In the genomic region with DNA sequence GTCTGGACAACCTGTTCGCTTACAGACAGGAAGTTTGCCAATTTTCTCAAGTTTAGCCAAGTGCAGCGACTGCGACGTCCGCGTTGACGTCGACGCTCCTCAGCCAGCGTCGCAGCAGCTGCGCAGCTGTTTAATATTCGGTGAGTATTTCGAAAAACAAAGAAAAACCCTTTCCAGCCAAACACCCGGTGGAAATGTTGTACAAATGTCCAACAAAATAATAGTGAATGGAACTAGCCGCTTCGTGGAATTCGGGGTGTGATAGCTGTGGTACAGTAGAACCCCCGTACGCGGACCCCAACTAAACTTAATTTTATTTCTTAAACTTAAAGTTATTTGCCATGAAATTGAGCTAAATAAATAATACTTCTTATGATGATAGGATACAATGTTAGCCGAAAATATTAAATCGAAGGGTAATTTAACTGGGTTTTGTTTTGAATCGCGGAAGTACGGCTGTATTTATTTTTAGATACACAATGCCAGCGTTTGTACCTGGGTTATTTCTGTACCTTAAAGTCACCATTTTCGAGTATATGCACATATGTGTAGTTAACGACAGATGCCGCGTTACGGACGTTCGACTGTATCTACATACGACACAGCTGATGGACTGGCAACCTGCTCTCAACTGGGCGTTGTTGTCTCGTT, we compare ENCODE assay signal across 1 fruit fly cellular context.
A peak's percentile ranks its signal among the peaks of the same experiment; 100 is the strongest.
TF ChIP-seq lines count a peak whose summit lies in the region.

No protein-coding gene starts in this region.

TF ChIP-seq in whole organism, embryonic, 481 proteins besides CTCF, POLR2A, EP300 and RAD21 (continued from another document and continues in another):
- TF ChIP-seq fd3F (GFP tag; optimal IDR thresholded peaks at IDR 0.05; lab: Kevin White, UChicago): peak; percentile 32
- TF ChIP-seq Six4 (GFP tag; optimal IDR thresholded peaks at IDR 0.05; lab: Kevin White, UChicago): peak; percentile 9
- TF ChIP-seq vvl (GFP tag; IDR thresholded peaks at IDR 0.05; lab: Robert Waterston, UW): peak; percentile 66
- TF ChIP-seq Neu2 (GFP tag; optimal IDR thresholded peaks at IDR 0.05; lab: Kevin White, UChicago; ENCODE audit: borderline replicate concordance): no peak
- no peak for TF ChIP-seq toy (GFP tag; IDR thresholded peaks at IDR 0.05; lab: Robert Waterston, UW)
- TF ChIP-seq HmgD (GFP tag; optimal IDR thresholded peaks at IDR 0.05; lab: Kevin White, UChicago): no peak
- no peak for TF ChIP-seq yki (optimal IDR thresholded peaks at IDR 0.05; lab: Kevin White, UChicago)
- TF ChIP-seq C15 (GFP tag; IDR thresholded peaks at IDR 0.05; lab: Robert Waterston, UW): no peak
- peak; percentile 68 for TF ChIP-seq CG5180 (GFP tag; optimal IDR thresholded peaks at IDR 0.05; lab: Kevin White, UChicago)
- no peak for TF ChIP-seq pzg (GFP tag; optimal IDR thresholded peaks at IDR 0.05; lab: Kevin White, UChicago)
- peak; percentile 35 for TF ChIP-seq maf-S (GFP tag; optimal IDR thresholded peaks at IDR 0.05; lab: Kevin White, UChicago)
- peak; percentile 67 for TF ChIP-seq Drgx (GFP tag; IDR thresholded peaks at IDR 0.05; lab: Robert Waterston, UW)
- TF ChIP-seq CG12071 (GFP tag; optimal IDR thresholded peaks at IDR 0.05; lab: Kevin White, UChicago): peak; percentile 30
- TF ChIP-seq ken (GFP tag; IDR thresholded peaks at IDR 0.05; lab: Robert Waterston, UW): peak; percentile 51; the same call in 1 of the 3 replicates
- TF ChIP-seq Fer2 (tag; optimal IDR thresholded peaks at IDR 0.05; lab: Kevin White, UChicago): peak; percentile 30
- no peak for TF ChIP-seq disco-r (GFP tag; optimal IDR thresholded peaks at IDR 0.05; lab: Kevin White, UChicago)
- TF ChIP-seq Meics (GFP tag; optimal IDR thresholded peaks at IDR 0.05; lab: Kevin White, UChicago): peak; percentile 83
- peak; percentile 47; the same call in 1 of the 2 replicates for TF ChIP-seq bowl (GFP tag; IDR thresholded peaks at IDR 0.05; lab: Robert Waterston, UW)
- peak; percentile 80 for TF ChIP-seq CG10209 (GFP tag; optimal IDR thresholded peaks at IDR 0.05; lab: Kevin White, UChicago)
- TF ChIP-seq grn (GFP tag; optimal IDR thresholded peaks at IDR 0.05; lab: Kevin White, UChicago): no peak
- TF ChIP-seq z (GFP tag; IDR thresholded peaks at IDR 0.05; lab: Robert Waterston, UW): no peak
- TF ChIP-seq HLH54F (GFP tag; optimal IDR thresholded peaks at IDR 0.05; lab: Kevin White, UChicago): peak; percentile 45
- TF ChIP-seq CG4424 (GFP tag; optimal IDR thresholded peaks at IDR 0.05; lab: Kevin White, UChicago): peak; percentile 76
- peak; percentile 25; the same call in 1 of the 2 replicates for TF ChIP-seq ssp (GFP tag; IDR thresholded peaks at IDR 0.05; lab: Robert Waterston, UW)
- TF ChIP-seq Hr3 (GFP tag; optimal IDR thresholded peaks at IDR 0.05; lab: Kevin White, UChicago): peak; percentile 69
- TF ChIP-seq Kr (GFP tag; optimal IDR thresholded peaks at IDR 0.05; lab: Kevin White, UChicago): peak; percentile 29
- TF ChIP-seq CG1529 (GFP tag; optimal IDR thresholded peaks at IDR 0.05; lab: Kevin White, UChicago): peak; percentile 62
- peak; percentile 62; the same call in 2 of the 3 replicates for TF ChIP-seq Dbx (GFP tag; IDR thresholded peaks at IDR 0.05; lab: Robert Waterston, UW)
- TF ChIP-seq vfl (GFP tag; optimal IDR thresholded peaks at IDR 0.05; lab: Kevin White, UChicago): no peak
- TF ChIP-seq CG16813 (GFP tag; IDR thresholded peaks at IDR 0.05; lab: Robert Waterston, UW; ENCODE audit: partially characterized antibody): no peak
- TF ChIP-seq HLHmδ (GFP tag; optimal IDR thresholded peaks at IDR 0.05; lab: Kevin White, UChicago): no peak
- no peak for TF ChIP-seq CG7963 (GFP tag; IDR thresholded peaks at IDR 0.05; lab: Robert Waterston, UW; ENCODE audit: partially characterized antibody)
- no peak for TF ChIP-seq Elba2 (GFP tag; optimal IDR thresholded peaks at IDR 0.05; lab: Kevin White, UChicago)
- no peak; the same call in 2 of the 3 replicates for TF ChIP-seq CG14050 (GFP tag; IDR thresholded peaks at IDR 0.05; lab: Robert Waterston, UW)
- no peak; the same call in 1 of the 2 replicates for TF ChIP-seq Lim3 (GFP tag; IDR thresholded peaks at IDR 0.05; lab: Robert Waterston, UW)
- 0 out of 2 replicates have a peak, but pooled peaks have one; percentile 37 for TF ChIP-seq CG7372 (GFP tag; IDR thresholded peaks at IDR 0.05; lab: Robert Waterston, UW)
- TF ChIP-seq CG42726 (GFP tag; IDR thresholded peaks at IDR 0.05; lab: Robert Waterston, UW; ENCODE audit: partially characterized antibody): no peak
- peak; percentile 81 for TF ChIP-seq CG12391 (tag; optimal IDR thresholded peaks at IDR 0.05; lab: Kevin White, UChicago)
- peak; percentile 39; the same call in 1 of the 3 replicates for TF ChIP-seq CG11456 (GFP tag; IDR thresholded peaks at IDR 0.05; lab: Robert Waterston, UW)
- peak; percentile 78 for TF ChIP-seq CG31441 (GFP tag; IDR thresholded peaks at IDR 0.05; lab: Robert Waterston, UW)
- peak; percentile 66 for TF ChIP-seq CG10147 (GFP tag; optimal IDR thresholded peaks at IDR 0.05; lab: Kevin White, UChicago)
- TF ChIP-seq CG3726 (GFP tag; IDR thresholded peaks at IDR 0.05; lab: Robert Waterston, UW): no peak
- TF ChIP-seq Lhr (GFP tag; optimal IDR thresholded peaks at IDR 0.05; lab: Kevin White, UChicago): peak; percentile 37
- TF ChIP-seq CG10959 (GFP tag; IDR thresholded peaks at IDR 0.05; lab: Robert Waterston, UW): no peak
- peak; percentile 73 for TF ChIP-seq CG15011 (GFP tag; optimal IDR thresholded peaks at IDR 0.05; lab: Kevin White, UChicago)
- TF ChIP-seq CG1603 (tag; optimal IDR thresholded peaks at IDR 0.05; lab: Kevin White, UChicago): peak; percentile 54
- TF ChIP-seq Side (GFP tag; optimal IDR thresholded peaks at IDR 0.05; lab: Kevin White, UChicago): peak; percentile 60
- peak; percentile 58 for TF ChIP-seq CG14441 (GFP tag; IDR thresholded peaks at IDR 0.05; lab: Robert Waterston, UW)
- peak; percentile 81 for TF ChIP-seq Xrp1 (GFP tag; IDR thresholded peaks at IDR 0.05; lab: Robert Waterston, UW)
- peak; percentile 41 for TF ChIP-seq oc (tag; optimal IDR thresholded peaks at IDR 0.05; lab: Kevin White, UChicago)
- peak in 1 of 2 experiments; percentile 26 for TF ChIP-seq insv (GFP tag; optimal IDR thresholded peaks at IDR 0.05; lab: Kevin White, UChicago)
- peak; percentile 38; the same call in 1 of the 2 replicates for TF ChIP-seq CG14667 (GFP tag; IDR thresholded peaks at IDR 0.05; lab: Robert Waterston, UW)
- peak; percentile 64 for TF ChIP-seq CG1647 (GFP tag; optimal IDR thresholded peaks at IDR 0.05; lab: Kevin White, UChicago)
- TF ChIP-seq Taf1 (GFP tag; IDR thresholded peaks at IDR 0.05; lab: Robert Waterston, UW): 0 out of 2 replicates have a peak, but pooled peaks have one; percentile 18
- peak; percentile 41; the same call in 1 of the 2 replicates for TF ChIP-seq CG32767 (GFP tag; IDR thresholded peaks at IDR 0.05; lab: Robert Waterston, UW)
- peak; percentile 54; the same call in 1 of the 2 replicates for TF ChIP-seq CG4404 (GFP tag; IDR thresholded peaks at IDR 0.05; lab: Robert Waterston, UW)
- TF ChIP-seq ato (GFP tag; IDR thresholded peaks at IDR 0.05; lab: Robert Waterston, UW; ENCODE audit: partially characterized antibody): no peak
- TF ChIP-seq Stat92E (GFP tag; optimal IDR thresholded peaks at IDR 0.05; lab: Kevin White, UChicago): peak in 1 of 3 experiments; percentile 89
- peak; percentile 39; the same call in 1 of the 2 replicates for TF ChIP-seq onecut (GFP tag; IDR thresholded peaks at IDR 0.05; lab: Robert Waterston, UW)
- TF ChIP-seq Eip74EF (GFP tag; optimal IDR thresholded peaks at IDR 0.05; lab: Kevin White, UChicago): peak in 1 of 2 experiments; percentile 80
- peak; percentile 24 for TF ChIP-seq CG3995 (GFP tag; optimal IDR thresholded peaks at IDR 0.05; lab: Kevin White, UChicago)
- no peak for TF ChIP-seq MTF-1 (GFP tag; optimal IDR thresholded peaks at IDR 0.05; lab: Kevin White, UChicago; ENCODE audit: borderline replicate concordance)
- peak; percentile 55; the same call in 1 of the 2 replicates for TF ChIP-seq CG32772 (GFP tag; IDR thresholded peaks at IDR 0.05; lab: Robert Waterston, UW)
- no peak for TF ChIP-seq CG11560 (tag; IDR thresholded peaks at IDR 0.05; lab: Robert Waterston, UW)
- TF ChIP-seq croc (GFP tag; conservative IDR thresholded peaks at IDR 0.05; lab: Robert Waterston, UW): peak; percentile 67
- no peak for TF ChIP-seq p53 (GFP tag; optimal IDR thresholded peaks at IDR 0.05; lab: Kevin White, UChicago)
- peak; percentile 45 for TF ChIP-seq CG5245 (GFP tag; optimal IDR thresholded peaks at IDR 0.05; lab: Kevin White, UChicago)
- TF ChIP-seq Med (GFP tag; lab: Kevin White, UChicago): peak; percentile 90
- peak; percentile 5 for TF ChIP-seq fd64A (GFP tag; optimal IDR thresholded peaks at IDR 0.05; lab: Kevin White, UChicago)
- peak; percentile 54 for TF ChIP-seq NfI (GFP tag; optimal IDR thresholded peaks at IDR 0.05; lab: Kevin White, UChicago)
- TF ChIP-seq cg (GFP tag; optimal IDR thresholded peaks at IDR 0.05; lab: Kevin White, UChicago): no peak
- TF ChIP-seq Nf-YB (GFP tag; optimal IDR thresholded peaks at IDR 0.05; lab: Kevin White, UChicago): peak; percentile 62
- no peak for TF ChIP-seq CG17802 (tag; optimal IDR thresholded peaks at IDR 0.05; lab: Kevin White, UChicago)
- TF ChIP-seq CG10267 (tag; optimal IDR thresholded peaks at IDR 0.05; lab: Kevin White, UChicago): peak; percentile 71
- TF ChIP-seq NC2α (GFP tag; optimal IDR thresholded peaks at IDR 0.05; lab: Kevin White, UChicago): peak; percentile 38
- peak; percentile 75 for TF ChIP-seq PHDP (tag; optimal IDR thresholded peaks at IDR 0.05; lab: Kevin White, UChicago)
- peak; percentile 53 for TF ChIP-seq ttk (GFP tag; IDR thresholded peaks at IDR 0.05; lab: Robert Waterston, UW)
- peak; percentile 0 for TF ChIP-seq CG4617 (GFP tag; optimal IDR thresholded peaks at IDR 0.05; lab: Kevin White, UChicago; ENCODE audit: borderline replicate concordance)
- peak; percentile 48 for TF ChIP-seq CG2202 (tag; optimal IDR thresholded peaks at IDR 0.05; lab: Kevin White, UChicago)
- no peak for TF ChIP-seq tna (GFP tag; IDR thresholded peaks at IDR 0.05; lab: Robert Waterston, UW; ENCODE audit: partially characterized antibody)
- peak; percentile 31 for TF ChIP-seq CG12744 (GFP tag; optimal IDR thresholded peaks at IDR 0.05; lab: Kevin White, UChicago)
- peak; percentile 11 for TF ChIP-seq Mes4 (GFP tag; optimal IDR thresholded peaks at IDR 0.05; lab: Kevin White, UChicago)
- no peak for TF ChIP-seq fu2 (GFP tag; optimal IDR thresholded peaks at IDR 0.05; lab: Kevin White, UChicago)
- TF ChIP-seq Vsx1 (GFP tag; optimal IDR thresholded peaks at IDR 0.05; lab: Kevin White, UChicago): peak; percentile 15
- no peak for TF ChIP-seq CG7745 (tag; optimal IDR thresholded peaks at IDR 0.05; lab: Kevin White, UChicago)
- peak; percentile 80 for TF ChIP-seq Fer1 (GFP tag; optimal IDR thresholded peaks at IDR 0.05; lab: Kevin White, UChicago)
- TF ChIP-seq nau (GFP tag; optimal IDR thresholded peaks at IDR 0.05; lab: Kevin White, UChicago): peak; percentile 54
- TF ChIP-seq YL-1 (GFP tag; optimal IDR thresholded peaks at IDR 0.05; lab: Kevin White, UChicago): no peak
- TF ChIP-seq kay (GFP tag; optimal IDR thresholded peaks at IDR 0.05; lab: Kevin White, UChicago): peak; percentile 68
- peak; percentile 77 for TF ChIP-seq Hmr (GFP tag; optimal IDR thresholded peaks at IDR 0.05; lab: Kevin White, UChicago)
- peak; percentile 69 for TF ChIP-seq Ets65A (GFP tag; lab: Kevin White, UChicago)
- TF ChIP-seq Myb (GFP tag; optimal IDR thresholded peaks at IDR 0.05; lab: Kevin White, UChicago): peak; percentile 7
- TF ChIP-seq dpn (GFP tag; optimal IDR thresholded peaks at IDR 0.05; lab: Kevin White, UChicago): peak; percentile 76 to 78
- no peak for TF ChIP-seq jigr1 (GFP tag; IDR thresholded peaks at IDR 0.05; lab: Robert Waterston, UW)
- TF ChIP-seq gce (GFP tag; IDR thresholded peaks at IDR 0.05; lab: Robert Waterston, UW): 0 out of 3 replicates have a peak, but pooled peaks have one; percentile 32
- TF ChIP-seq CG2712 (tag; optimal IDR thresholded peaks at IDR 0.05; lab: Kevin White, UChicago): peak; percentile 81
- TF ChIP-seq ftz-f1 (GFP tag; optimal IDR thresholded peaks at IDR 0.05; lab: Kevin White, UChicago): no peak
- peak; percentile 57; the same call in 1 of the 2 replicates for TF ChIP-seq CG3847 (GFP tag; IDR thresholded peaks at IDR 0.05; lab: Robert Waterston, UW)
- no peak for TF ChIP-seq HLH4C (GFP tag; IDR thresholded peaks at IDR 0.05; lab: Robert Waterston, UW; ENCODE audit: partially characterized antibody)
- no peak for TF ChIP-seq CG7987 (GFP tag; optimal IDR thresholded peaks at IDR 0.05; lab: Kevin White, UChicago)
- TF ChIP-seq ci (GFP tag; IDR thresholded peaks at IDR 0.05; lab: Robert Waterston, UW): peak; percentile 78
- TF ChIP-seq CG6175 (GFP tag; IDR thresholded peaks at IDR 0.05; lab: Robert Waterston, UW): 0 out of 3 replicates have a peak, but pooled peaks have one; percentile 41
- TF ChIP-seq Dip3 (GFP tag; optimal IDR thresholded peaks at IDR 0.05; lab: Kevin White, UChicago): peak; percentile 61
- TF ChIP-seq lilli (GFP tag; optimal IDR thresholded peaks at IDR 0.05; lab: Kevin White, UChicago): peak; percentile 80
- no peak for TF ChIP-seq schlank (tag; optimal IDR thresholded peaks at IDR 0.05; lab: Kevin White, UChicago)
- no peak for TF ChIP-seq knrl (GFP tag; IDR thresholded peaks at IDR 0.05; lab: Robert Waterston, UW; ENCODE audit: partially characterized antibody)
- peak; percentile 18 for TF ChIP-seq her (GFP tag; optimal IDR thresholded peaks at IDR 0.05; lab: Kevin White, UChicago)
- TF ChIP-seq dm (GFP tag; optimal IDR thresholded peaks at IDR 0.05; lab: Kevin White, UChicago): peak; percentile 26
- peak; percentile 56; the same call in 2 of the 3 replicates for TF ChIP-seq so (GFP tag; IDR thresholded peaks at IDR 0.05; lab: Robert Waterston, UW)
- TF ChIP-seq corto (GFP tag; optimal IDR thresholded peaks at IDR 0.05; lab: Kevin White, UChicago): no peak
- TF ChIP-seq CG11696 (GFP tag; IDR thresholded peaks at IDR 0.05; lab: Robert Waterston, UW): no peak
- TF ChIP-seq BtbVII (GFP tag; optimal IDR thresholded peaks at IDR 0.05; lab: Kevin White, UChicago): peak; percentile 78
- peak; percentile 66 for TF ChIP-seq cwo (GFP tag; optimal IDR thresholded peaks at IDR 0.05; lab: Kevin White, UChicago)
- peak; percentile 32; the same call in 1 of the 2 replicates for TF ChIP-seq ro (GFP tag; IDR thresholded peaks at IDR 0.05; lab: Robert Waterston, UW)
- no peak for TF ChIP-seq fd102C (GFP tag; optimal IDR thresholded peaks at IDR 0.05; lab: Kevin White, UChicago)
- TF ChIP-seq Sox100B (GFP tag; optimal IDR thresholded peaks at IDR 0.05; lab: Kevin White, UChicago): peak; percentile 85
- peak; percentile 84 for TF ChIP-seq CG13424 (tag; optimal IDR thresholded peaks at IDR 0.05; lab: Kevin White, UChicago)
- TF ChIP-seq CG11085 (GFP tag; IDR thresholded peaks at IDR 0.05; lab: Robert Waterston, UW): no peak
- TF ChIP-seq lbe (GFP tag; optimal IDR thresholded peaks at IDR 0.05; lab: Kevin White, UChicago): no peak
- peak; percentile 65 for TF ChIP-seq CG16863 (GFP tag; optimal IDR thresholded peaks at IDR 0.05; lab: Kevin White, UChicago)
